Fruit fly (Drosophila melanogaster) whole organism, embryonic: ENCODE results near the gene Cka.

Experiments used
- Aef1 ChIP-seq: fragments of 200-800 bp; sonication (Bioruptor generic); IDR thresholded peaks from 3 replicates; pipeline ENCODE4 v1.3.6; 2022; ENCODE audit warnings: missing biosample characterization, missing genetic modification characterization
- Asciz ChIP-seq: fragments of 200-800 bp; sonication (Bioruptor generic); optimal IDR thresholded peaks from 2 replicates; lab custom pipeline; 2017; ENCODE audit warnings: missing biosample characterization, mild to moderate bottlenecking, missing genetic modification characterization, missing genetic modification reagents
- Atf3 ChIP-seq: fragments of 200-800 bp; sonication (Bioruptor generic); optimal IDR thresholded peaks from 3 replicates; lab custom pipeline; 2016; ENCODE audit warnings: missing biosample characterization, missing genetic modification characterization
- CG10147 ChIP-seq: fragments of 200-800 bp; sonication (Bioruptor generic); optimal IDR thresholded peaks from 2 replicates; lab custom pipeline; 2019; ENCODE audit warnings: missing biosample characterization, mild to moderate bottlenecking, missing genetic modification characterization, moderate library complexity
- CG10654 ChIP-seq: fragments of 200-800 bp; sonication (Bioruptor generic); optimal IDR thresholded peaks from 2 replicates; lab custom pipeline; 2016; ENCODE audit warnings: missing biosample characterization, missing genetic modification characterization
- CG11093 ChIP-seq: fragments of 200-800 bp; sonication (Bioruptor generic); IDR thresholded peaks from 3 replicates; pipeline ENCODE4 v1.3.6; 2022; ENCODE audit warnings: missing biosample characterization, missing genetic modification characterization
- CG12769 ChIP-seq: fragments of 200-800 bp; sonication (Bioruptor generic); optimal IDR thresholded peaks from 2 replicates; lab custom pipeline; 2019; ENCODE audit warnings: missing biosample characterization, mild to moderate bottlenecking, missing genetic modification characterization, moderate library complexity
- CG13624 ChIP-seq: fragments of 200-800 bp; sonication (Bioruptor generic); optimal IDR thresholded peaks from 2 replicates; lab custom pipeline; 2016; ENCODE audit warnings: missing biosample characterization, missing genetic modification characterization
- CG14014 ChIP-seq: fragments of 200-800 bp; sonication (Bioruptor generic); IDR thresholded peaks from 2 replicates; pipeline ENCODE4 v1.3.6; 2022; ENCODE audit warnings: missing biosample characterization, missing genetic modification characterization
- CG14860 ChIP-seq: fragments of 200-800 bp; sonication (Bioruptor generic); IDR thresholded peaks from 3 replicates; pipeline ENCODE4 v1.3.6; 2022; ENCODE audit warnings: missing biosample characterization, missing genetic modification characterization; ENCODE audit not compliant: partially characterized antibody
- CG16863 ChIP-seq: fragments of 200-800 bp; sonication (Bioruptor generic); optimal IDR thresholded peaks from 3 replicates; lab custom pipeline; 2016; ENCODE audit warnings: missing biosample characterization, missing genetic modification characterization
- CG3065 ChIP-seq: fragments of 200-800 bp; sonication (Bioruptor generic); optimal IDR thresholded peaks from 2 replicates; lab custom pipeline; 2016; ENCODE audit warnings: missing biosample characterization, missing genetic modification characterization
- CG6175 ChIP-seq: fragments of 200-800 bp; sonication (Bioruptor generic); IDR thresholded peaks from 3 replicates; pipeline ENCODE4 v1.3.6; 2022; ENCODE audit warnings: missing biosample characterization, missing genetic modification characterization
- CG9797 ChIP-seq: fragments of 200-800 bp; sonication (Bioruptor generic); optimal IDR thresholded peaks from 3 replicates; lab custom pipeline; 2018; ENCODE audit warnings: missing biosample characterization, mild to moderate bottlenecking, missing genetic modification characterization
- CG9876 ChIP-seq: fragments of 200-800 bp; sonication (Bioruptor generic); optimal IDR thresholded peaks from 2 replicates; lab custom pipeline; 2016; ENCODE audit warnings: missing biosample characterization, missing genetic modification characterization
- CkIIα-i1 ChIP-seq: fragments of 200-800 bp; sonication (Bioruptor generic); IDR thresholded peaks from 2 replicates; pipeline ENCODE4 v1.3.6; 2022; ENCODE audit warnings: missing biosample characterization, missing genetic modification characterization
- Dip2 ChIP-seq: fragments of 200-800 bp; sonication (Bioruptor generic); IDR thresholded peaks from 2 replicates; pipeline ENCODE4 v1.3.6; 2022; ENCODE audit warnings: missing biosample characterization, missing genetic modification characterization
- E2f2 ChIP-seq: fragments of 200-800 bp; sonication (Bioruptor generic); IDR thresholded peaks from 2 replicates; pipeline ENCODE4 v1.3.6; 2022; ENCODE audit warnings: missing biosample characterization, missing genetic modification characterization
- Fer3 ChIP-seq: fragments of 200-800 bp; sonication (Bioruptor generic); optimal IDR thresholded peaks from 2 replicates; lab custom pipeline; 2018; ENCODE audit warnings: missing biosample characterization, mild to moderate bottlenecking, missing genetic modification characterization, moderate library complexity
- GATAe ChIP-seq: fragments of 200-800 bp; sonication (Bioruptor generic); conservative IDR thresholded peaks from 2 replicates; pipeline ENCODE4 v1.3.6; 2022; ENCODE audit warnings: missing biosample characterization, missing genetic modification characterization
- Gug ChIP-seq: fragments of 200-800 bp; sonication (Bioruptor generic); IDR thresholded peaks from 4 replicates; pipeline ENCODE4 v1.3.6; 2022; ENCODE audit warnings: missing biosample characterization, missing genetic modification characterization
- HLH3B ChIP-seq: fragments of 200-800 bp; sonication (Bioruptor generic); IDR thresholded peaks from 2 replicates; pipeline ENCODE4 v1.3.6; 2022; ENCODE audit warnings: missing biosample characterization, missing genetic modification characterization
- Hey ChIP-seq: fragments of 200-800 bp; sonication (Bioruptor generic); optimal IDR thresholded peaks from 3 replicates; lab custom pipeline; 2018; ENCODE audit warnings: missing biosample characterization, mild to moderate bottlenecking, missing genetic modification characterization
- HmgD ChIP-seq: fragments of 200-800 bp; sonication (Bioruptor generic); optimal IDR thresholded peaks from 3 replicates; lab custom pipeline; 2016; ENCODE audit warnings: missing biosample characterization, missing genetic modification characterization
- Hmx ChIP-seq: fragments of 200-800 bp; sonication (Bioruptor generic); optimal IDR thresholded peaks from 2 replicates; lab custom pipeline; 2016; ENCODE audit warnings: missing biosample characterization, missing genetic modification characterization
- Hr39 ChIP-seq: fragments of >200 bp; optimal IDR thresholded peaks from 2 replicates; lab custom pipeline; 2017
- Lim3 ChIP-seq: fragments of 200-800 bp; sonication (Bioruptor generic); IDR thresholded peaks from 2 replicates; pipeline ENCODE4 v1.3.6; 2022; ENCODE audit warnings: missing biosample characterization, missing genetic modification characterization
- Oaz ChIP-seq: fragments of 200-800 bp; sonication (Bioruptor generic); IDR thresholded peaks from 2 replicates; pipeline ENCODE4 v1.3.6; 2022; ENCODE audit warnings: missing biosample characterization, missing genetic modification characterization
- Rfx ChIP-seq: fragments of 200-800 bp; sonication (Bioruptor generic); IDR thresholded peaks from 2 replicates; pipeline ENCODE4 v1.3.6; 2022; ENCODE audit warnings: missing biosample characterization, missing genetic modification characterization
- Side ChIP-seq: fragments of 200-800 bp; sonication (Bioruptor generic); optimal IDR thresholded peaks from 2 replicates; lab custom pipeline; 2016; ENCODE audit warnings: missing biosample characterization, missing genetic modification characterization
- Tbp ChIP-seq: fragments of >200 bp; optimal IDR thresholded peaks from 2 replicates; lab custom pipeline; 2018; ENCODE audit warnings: missing biosample characterization, missing genetic modification characterization
- Xbp1 ChIP-seq: fragments of 200-800 bp; sonication (Bioruptor generic); optimal IDR thresholded peaks from 3 replicates; lab custom pipeline; 2016; ENCODE audit warnings: missing biosample characterization, mild to moderate bottlenecking, missing genetic modification characterization
- al ChIP-seq: fragments of 200-800 bp; sonication (Bioruptor generic); IDR thresholded peaks from 2 replicates; pipeline ENCODE4 v1.3.6; 2022; ENCODE audit warnings: missing biosample characterization, missing genetic modification characterization
- az2 ChIP-seq: fragments of 200-800 bp; sonication (Bioruptor generic); optimal IDR thresholded peaks from 3 replicates; lab custom pipeline; 2016; ENCODE audit warnings: missing biosample characterization, missing genetic modification characterization
- bbx ChIP-seq: fragments of 200-800 bp; sonication (Bioruptor generic); IDR thresholded peaks from 2 replicates; pipeline ENCODE4 v1.3.6; 2022; ENCODE audit warnings: missing biosample characterization, missing genetic modification characterization; ENCODE audit not compliant: partially characterized antibody
- chif ChIP-seq, 2 experiments: fragments of 200-800 bp; sonication (Bioruptor generic); optimal IDR thresholded peaks; 3 replicates each; lab custom pipeline; 2016; ENCODE audit warnings: missing biosample characterization in 2 of 2, missing genetic modification characterization in 2 of 2
- crol ChIP-seq: fragments of 200-800 bp; sonication (Bioruptor generic); IDR thresholded peaks from 2 replicates; pipeline ENCODE4 v1.3.6; 2022; ENCODE audit warnings: missing biosample characterization, missing genetic modification characterization
- dm ChIP-seq: fragments of 200-800 bp; sonication (Bioruptor generic); optimal IDR thresholded peaks from 3 replicates; lab custom pipeline; 2016; ENCODE audit warnings: missing biosample characterization, missing genetic modification characterization
- hth ChIP-seq: fragments of >200 bp; optimal IDR thresholded peaks from 2 replicates; lab custom pipeline; 2017; ENCODE audit warnings: inconsistent platforms
- kay ChIP-seq: fragments of 200-800 bp; sonication (Bioruptor generic); optimal IDR thresholded peaks from 2 replicates; lab custom pipeline; 2016; ENCODE audit warnings: missing biosample characterization, missing genetic modification characterization
- kni ChIP-seq: fragments of 200-800 bp; sonication (Bioruptor generic); optimal IDR thresholded peaks from 3 replicates; lab custom pipeline; 2017; ENCODE audit warnings: mild to moderate bottlenecking, missing biosample characterization, missing genetic modification reagents, missing genetic modification characterization
- odd ChIP-seq: fragments of 200-800 bp; sonication (Bioruptor generic); optimal IDR thresholded peaks from 2 replicates; lab custom pipeline; 2017; ENCODE audit warnings: missing biosample characterization, mild to moderate bottlenecking, missing genetic modification characterization
- peb ChIP-seq: fragments of 200-800 bp; sonication (Bioruptor generic); IDR thresholded peaks from 2 replicates; pipeline ENCODE4 v1.3.6; 2022; ENCODE audit warnings: missing biosample characterization, missing genetic modification characterization
- sr ChIP-seq: fragments of 200-800 bp; sonication (Bioruptor generic); IDR thresholded peaks from 3 replicates; pipeline ENCODE4 v1.3.6; 2022; ENCODE audit warnings: missing biosample characterization, missing genetic modification characterization
- stwl ChIP-seq: fragments of 200-800 bp; sonication (Bioruptor generic); optimal IDR thresholded peaks from 3 replicates; lab custom pipeline; 2018; ENCODE audit warnings: missing biosample characterization, mild to moderate bottlenecking, missing genetic modification characterization, moderate library complexity
- z ChIP-seq: fragments of 200-800 bp; sonication (Bioruptor generic); IDR thresholded peaks from 3 replicates; pipeline ENCODE4 v1.3.6; 2022; ENCODE audit warnings: missing biosample characterization, missing genetic modification characterization
- zf30C ChIP-seq: fragments of 200-800 bp; sonication (Bioruptor generic); optimal IDR thresholded peaks from 3 replicates; lab custom pipeline; 2018; ENCODE audit warnings: missing biosample characterization, mild to moderate bottlenecking, missing genetic modification characterization
- zfh2 ChIP-seq: fragments of 200-800 bp; sonication (Bioruptor generic); optimal IDR thresholded peaks from 2 replicates; lab custom pipeline; 2016; ENCODE audit warnings: missing biosample characterization, missing genetic modification characterization

Cka gene

DNA sequence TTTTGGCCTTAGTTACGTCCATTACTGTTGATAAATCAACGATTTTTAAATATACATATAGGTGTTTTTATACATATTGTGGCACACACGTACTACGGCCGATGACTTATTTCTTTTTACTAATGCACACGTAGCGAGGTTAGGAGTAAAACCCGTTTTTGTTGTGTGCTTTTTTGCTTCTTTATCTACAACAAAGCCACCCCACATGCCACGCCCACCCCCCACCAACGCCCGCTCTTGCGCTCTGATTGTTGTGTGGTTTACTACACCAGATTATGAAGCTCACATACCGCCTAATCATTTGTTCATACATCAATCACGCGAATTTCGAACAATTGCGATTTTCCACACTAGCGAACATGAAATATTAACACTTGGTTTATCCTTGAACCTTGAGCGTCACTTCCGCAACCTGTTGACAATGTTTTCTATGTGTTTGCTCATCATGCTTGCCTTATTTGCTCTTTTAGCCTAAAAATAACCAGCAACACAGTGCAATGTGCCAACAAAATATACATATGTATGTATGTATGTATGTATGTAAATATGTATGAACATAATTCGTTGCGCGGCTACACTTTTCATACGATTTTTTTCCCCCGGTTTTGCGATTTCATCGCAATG is 37.3 kb upstream of the Cka start (continued):
- TF ChIP-seq GATAe (GFP tag; lab: Robert Waterston, UW) = 0 out of 2 replicates have a peak, but pooled peaks have one; percentile 31
- TF ChIP-seq stwl = no peak
- no peak for TF ChIP-seq Aef1 (GFP tag; lab: Robert Waterston, UW)
- no peak for TF ChIP-seq CG14860

- peak; percentile 50 for TF ChIP-seq CG12769
- no peak for TF ChIP-seq CG14860
- peak; percentile 89 for TF ChIP-seq peb (GFP tag; lab: Robert Waterston, UW)
- no peak for TF ChIP-seq z
- peak; percentile 76; the same call in 1 of the 2 replicates for TF ChIP-seq Lim3 (GFP tag; lab: Robert Waterston, UW)
- peak; percentile 92 for TF ChIP-seq CG11093 (GFP tag; lab: Robert Waterston, UW)
- peak; percentile 92 for TF ChIP-seq kay
- peak; percentile 88 for TF ChIP-seq CG10654 (GFP tag; lab: Kevin White, UChicago)
- TF ChIP-seq Rfx (GFP tag; lab: Robert Waterston, UW) = peak; percentile 63
- peak; percentile 47; the same call in 1 of the 2 replicates for TF ChIP-seq crol (GFP tag; lab: Robert Waterston, UW)
- peak; percentile 41 for TF ChIP-seq Hey (tag; lab: Kevin White, UChicago)
- peak; percentile 92 for TF ChIP-seq Side
- peak; percentile 6 to 62 for TF ChIP-seq chif (GFP tag; optimal IDR thresholded peaks at IDR 0.05; lab: Kevin White, UChicago)
- TF ChIP-seq Fer3 = peak; percentile 92
- TF ChIP-seq dm (GFP tag; lab: Kevin White, UChicago) = peak; percentile 28
- TF ChIP-seq zf30C (GFP tag; lab: Kevin White, UChicago) = peak; percentile 15
- peak; percentile 72 for TF ChIP-seq CG16863 (GFP tag; lab: Kevin White, UChicago)
- TF ChIP-seq Atf3 (GFP tag; lab: Kevin White, UChicago) = peak; percentile 60
- peak; percentile 60 for TF ChIP-seq Asciz (GFP tag; lab: Kevin White, UChicago)
- TF ChIP-seq CG3065 (GFP tag; lab: Kevin White, UChicago) = no peak
- peak; percentile 86 for TF ChIP-seq az2 (GFP tag; lab: Kevin White, UChicago)
- peak; percentile 88 for TF ChIP-seq Hmx (GFP tag; lab: Kevin White, UChicago)
- peak; percentile 94 for TF ChIP-seq Xbp1 (GFP tag; lab: Kevin White, UChicago)
- no peak for TF ChIP-seq CG9876 (GFP tag; lab: Kevin White, UChicago)
- peak; percentile 95 for TF ChIP-seq Gug (GFP tag; lab: Robert Waterston, UW)
- TF ChIP-seq al (GFP tag; lab: Robert Waterston, UW) = peak; percentile 83
- no peak for TF ChIP-seq HmgD
- peak; percentile 94 for TF ChIP-seq kni (GFP tag; lab: Kevin White, UChicago)
- peak; percentile 62 for TF ChIP-seq CG9797 (GFP tag; lab: Kevin White, UChicago)
- TF ChIP-seq sr (GFP tag; lab: Robert Waterston, UW) = peak; percentile 46; the same call in 2 of the 3 replicates
- peak; percentile 56; the same call in 1 of the 2 replicates for TF ChIP-seq bbx
- peak; percentile 70 for TF ChIP-seq Dip2 (GFP tag; lab: Robert Waterston, UW)
- peak; percentile 75 for TF ChIP-seq E2f2 (GFP tag; lab: Robert Waterston, UW)
- peak; percentile 50; the same call in 1 of the 2 replicates for TF ChIP-seq CkIIα-i1 (GFP tag; lab: Robert Waterston, UW)
- no peak for TF ChIP-seq Tbp (GFP tag; lab: Kevin White, UChicago)
- TF ChIP-seq hth (lab: Kevin White, UChicago) = no peak
- TF ChIP-seq CG13624 (GFP tag; lab: Kevin White, UChicago) = peak; percentile 90
- TF ChIP-seq Hr39 (lab: Kevin White, UChicago) = no peak
- peak; percentile 81 for TF ChIP-seq Oaz (GFP tag; lab: Robert Waterston, UW)
- TF ChIP-seq HLH3B (GFP tag; lab: Robert Waterston, UW) = peak; percentile 92
- TF ChIP-seq zfh2 (GFP tag; lab: Kevin White, UChicago) = peak; percentile 7
- peak; percentile 95 for TF ChIP-seq CG10147
- TF ChIP-seq CG14014 (GFP tag; lab: Robert Waterston, UW) = peak; percentile 85
- peak; percentile 91 for TF ChIP-seq CG6175 (GFP tag; lab: Robert Waterston, UW)
- TF ChIP-seq odd = peak; percentile 72
Measured at dm6 chr2L:7993984-7994854, 36.3 kb upstream of the Cka start, which contains the start of gene pes. Gene pes, minus strand, starts transcription at chr2L:7994184.
